Fruit fly (Drosophila melanogaster) whole organism: ENCODE data around the gene Uck.

Source experiments
- CG8478 ChIP-seq: fragments of >200 bp; optimal IDR thresholded peaks from 2 replicates; lab custom pipeline; 2018; ENCODE audit warnings: inconsistent platforms
- Dll ChIP-seq: fragments of >200 bp; optimal IDR thresholded peaks from 2 replicates; lab custom pipeline; 2017
- EcR ChIP-seq, 2 experiments: fragments of >200 bp; optimal IDR thresholded peaks; 2 replicates each; lab custom pipeline; 2017; ENCODE audit warnings: missing biosample characterization in 2 of 2, missing genetic modification characterization in 2 of 2, missing genetic modification reagents in 2 of 2
- pan ChIP-seq: fragments of >200 bp; optimal IDR thresholded peaks from 2 replicates; lab custom pipeline; 2017
- psq ChIP-seq: fragments of >200 bp; optimal IDR thresholded peaks from 2 replicates; lab custom pipeline; 2017
- usp ChIP-seq: fragments of >200 bp; optimal IDR thresholded peaks from 2 replicates; lab custom pipeline; 2017; ENCODE audit warnings: missing biosample characterization, missing genetic modification characterization, mixed read lengths

Uck gene

dm6 chr3R:24336622-24337021, 46.6 kb downstream of the Uck start, which contains the start of gene CG6432:
TSS of gene CG6432 (plus strand) at chr3R:24336922.
- TF ChIP-seq CG8478 (lab: Kevin White, UChicago) (no peak), pan (lab: Kevin White, UChicago) (no peak), EcR (GFP tag; optimal IDR thresholded peaks at IDR 0.05; lab: Kevin White, UChicago) (no peak), Dll (lab: Kevin White, UChicago) (no peak), psq (lab: Kevin White, UChicago) (no peak), usp (GFP tag; lab: Kevin White, UChicago) (no peak)

DNA sequence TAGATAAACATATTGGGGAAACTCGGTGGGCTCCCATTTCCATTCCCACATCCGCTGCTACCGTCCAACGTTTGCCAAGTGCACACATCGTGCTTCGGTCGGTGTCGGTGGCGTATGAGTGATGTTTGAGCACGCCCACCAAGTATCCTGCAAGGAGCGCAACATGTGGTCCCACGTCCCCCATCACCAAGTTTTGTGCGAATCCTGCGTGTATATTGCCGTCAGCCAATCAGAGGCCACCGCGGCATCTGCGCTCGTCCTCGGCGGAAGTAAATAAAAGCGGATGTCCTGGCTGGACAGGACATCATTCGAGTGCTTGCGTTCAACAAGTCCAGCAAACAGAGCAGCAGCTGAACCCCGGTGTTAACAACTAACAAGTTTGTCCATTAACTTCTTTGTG, 51.3 kb downstream of the Uck start, which contains the start of gene Ms:
TSS of gene Ms (plus strand) at position 301 of the 400 bp plus-strand sequence.
- no peak for TF ChIP-seq usp (GFP tag; lab: Kevin White, UChicago)
- no peak for TF ChIP-seq psq (lab: Kevin White, UChicago)
- no peak for TF ChIP-seq EcR (GFP tag; optimal IDR thresholded peaks at IDR 0.05; lab: Kevin White, UChicago)
- TF ChIP-seq pan (lab: Kevin White, UChicago): no peak
- no peak for TF ChIP-seq CG8478 (lab: Kevin White, UChicago)
